Fruit fly (Drosophila melanogaster) whole organism, embryonic: ENCODE results near the gene CG43925.
A peak's percentile ranks its signal among the peaks of the same experiment; 100 is the strongest.

Experiments
- Atf6 ChIP-seq: fragments of 200-800 bp; sonication (Bioruptor generic); IDR thresholded peaks from 2 replicates; pipeline ENCODE4 v1.3.6; 2022; ENCODE audit warnings: missing biosample characterization, missing genetic modification characterization
- Awh ChIP-seq: fragments of 200-800 bp; sonication (Bioruptor generic); IDR thresholded peaks from 2 replicates; pipeline ENCODE4, ENCODE4 v1.3.6; 2022; ENCODE audit warnings: missing biosample characterization, missing genetic modification characterization
- B-H2 ChIP-seq: fragments of 200-800 bp; sonication (Bioruptor generic); optimal IDR thresholded peaks from 2 replicates; lab custom pipeline; 2018; ENCODE audit warnings: missing biosample characterization, mild to moderate bottlenecking, missing genetic modification characterization
- Blimp-1 ChIP-seq: fragments of 200-800 bp; sonication (Bioruptor generic); optimal IDR thresholded peaks from 3 replicates; lab custom pipeline; 2018; ENCODE audit warnings: missing biosample characterization, missing genetic modification characterization, mild to moderate bottlenecking, moderate library complexity, missing genetic modification reagents
- CG10274 ChIP-seq: fragments of 200-800 bp; sonication (Bioruptor generic); optimal IDR thresholded peaks from 3 replicates; lab custom pipeline; 2017; ENCODE audit warnings: missing biosample characterization, mild to moderate bottlenecking, missing genetic modification characterization
- CG10431 ChIP-seq: fragments of 200-800 bp; sonication (Bioruptor generic); optimal IDR thresholded peaks from 3 replicates; lab custom pipeline; 2018; ENCODE audit warnings: missing biosample characterization, mild to moderate bottlenecking, missing genetic modification characterization
- CG11247 ChIP-seq: fragments of 200-800 bp; sonication (Bioruptor generic); IDR thresholded peaks from 2 replicates; pipeline ENCODE4 v1.3.6; 2022; ENCODE audit warnings: missing biosample characterization, missing genetic modification characterization
- CG12299 ChIP-seq: fragments of 200-800 bp; sonication (Bioruptor generic); optimal IDR thresholded peaks from 2 replicates; lab custom pipeline; 2018; ENCODE audit warnings: missing biosample characterization, mild to moderate bottlenecking, missing genetic modification characterization
- CG14014 ChIP-seq: fragments of 200-800 bp; sonication (Bioruptor generic); IDR thresholded peaks from 2 replicates; pipeline ENCODE4 v1.3.6; 2022; ENCODE audit warnings: missing biosample characterization, missing genetic modification characterization
- CG14441 ChIP-seq: fragments of 200-800 bp; sonication (Bioruptor generic); IDR thresholded peaks from 2 replicates; pipeline ENCODE4 v1.3.6; 2022; ENCODE audit warnings: missing biosample characterization, missing genetic modification characterization
- CG14667 ChIP-seq: fragments of 200-800 bp; sonication (Bioruptor generic); IDR thresholded peaks from 2 replicates; pipeline ENCODE4 v1.3.6; 2022; ENCODE audit warnings: missing biosample characterization, missing genetic modification characterization
- CG14965 ChIP-seq: fragments of 200-800 bp; sonication (Bioruptor generic); optimal IDR thresholded peaks from 2 replicates; lab custom pipeline; 2016; ENCODE audit warnings: missing biosample characterization, missing genetic modification characterization, borderline replicate concordance
- CG15479 ChIP-seq: fragments of 200-800 bp; sonication (Bioruptor generic); optimal IDR thresholded peaks from 3 replicates; lab custom pipeline; 2019; ENCODE audit warnings: missing biosample characterization, mild to moderate bottlenecking, missing genetic modification characterization, moderate library complexity
- CG15696 ChIP-seq: fragments of 200-800 bp; sonication (Bioruptor generic); optimal IDR thresholded peaks from 2 replicates; lab custom pipeline; 2019; ENCODE audit warnings: missing biosample characterization, mild to moderate bottlenecking, missing genetic modification characterization, moderate library complexity
- CG16779 ChIP-seq: fragments of 200-800 bp; sonication (Bioruptor generic); IDR thresholded peaks from 2 replicates; pipeline ENCODE4 v1.3.6; 2022; ENCODE audit warnings: missing biosample characterization, missing genetic modification characterization
- CG17568 ChIP-seq: fragments of 200-800 bp; sonication (Bioruptor generic); optimal IDR thresholded peaks from 2 replicates; lab custom pipeline; 2018; ENCODE audit warnings: missing biosample characterization, mild to moderate bottlenecking, missing genetic modification characterization, moderate library complexity
- CG17612 ChIP-seq: fragments of 200-800 bp; sonication (Bioruptor generic); IDR thresholded peaks from 2 replicates; pipeline ENCODE4 v1.3.6; 2022; ENCODE audit warnings: missing biosample characterization, missing genetic modification characterization
- CG18262 ChIP-seq: fragments of 200-800 bp; optimal IDR thresholded peaks from 3 replicates; lab custom pipeline; 2019; ENCODE audit warnings: missing biosample characterization, mild to moderate bottlenecking, missing genetic modification characterization, moderate library complexity
- CG31441 ChIP-seq: fragments of 200-800 bp; sonication (Bioruptor generic); IDR thresholded peaks from 2 replicates; pipeline ENCODE4 v1.3.6; 2022; ENCODE audit warnings: missing biosample characterization, missing genetic modification characterization
- CG3163 ChIP-seq: fragments of 200-800 bp; sonication (Bioruptor generic); optimal IDR thresholded peaks from 3 replicates; lab custom pipeline; 2016; ENCODE audit warnings: missing biosample characterization, missing genetic modification characterization
- CG33557 ChIP-seq: fragments of 200-800 bp; sonication (Bioruptor generic); optimal IDR thresholded peaks from 2 replicates; lab custom pipeline; 2019; ENCODE audit warnings: missing biosample characterization, mild to moderate bottlenecking, missing genetic modification characterization, moderate library complexity
- CG34422 ChIP-seq: fragments of 200-800 bp; sonication (Bioruptor generic); IDR thresholded peaks from 3 replicates; pipeline ENCODE4 v1.3.6; 2022; ENCODE audit warnings: missing biosample characterization, missing genetic modification characterization
- CG4404 ChIP-seq: fragments of 200-800 bp; sonication (Bioruptor generic); IDR thresholded peaks from 2 replicates; pipeline ENCODE4 v1.3.6; 2022; ENCODE audit warnings: missing biosample characterization, missing genetic modification characterization
- CG8089 ChIP-seq: fragments of 200-800 bp; sonication (Bioruptor generic); optimal IDR thresholded peaks from 3 replicates; lab custom pipeline; 2016; ENCODE audit warnings: missing biosample characterization, missing genetic modification characterization
- Chrac-16 ChIP-seq: fragments of 200-800 bp; sonication (Bioruptor generic); optimal IDR thresholded peaks from 3 replicates; lab custom pipeline; 2016; ENCODE audit warnings: missing biosample characterization, missing genetic modification characterization
- NC2α ChIP-seq: fragments of 200-800 bp; sonication (Bioruptor generic); optimal IDR thresholded peaks from 2 replicates; lab custom pipeline; 2016; ENCODE audit warnings: missing biosample characterization, missing genetic modification characterization
- NFAT ChIP-seq: fragments of 200-800 bp; sonication (Bioruptor generic); IDR thresholded peaks from 2 replicates; pipeline ENCODE4 v1.3.6; 2022; ENCODE audit warnings: missing biosample characterization, missing genetic modification characterization
- NK7.1 ChIP-seq: fragments of 200-800 bp; sonication (Bioruptor generic); optimal IDR thresholded peaks from 3 replicates; lab custom pipeline; 2016; ENCODE audit warnings: missing biosample characterization, missing genetic modification characterization
- Xbp1 ChIP-seq: fragments of 200-800 bp; sonication (Bioruptor generic); optimal IDR thresholded peaks from 3 replicates; lab custom pipeline; 2016; ENCODE audit warnings: missing biosample characterization, mild to moderate bottlenecking, missing genetic modification characterization
- ash1 ChIP-seq: fragments of 200-800 bp; sonication (Bioruptor generic); optimal IDR thresholded peaks from 2 replicates; lab custom pipeline; 2018; ENCODE audit warnings: missing biosample characterization, mild to moderate bottlenecking, missing genetic modification characterization
- ato ChIP-seq: fragments of 200-800 bp; sonication (Bioruptor generic); IDR thresholded peaks from 2 replicates; pipeline ENCODE4 v1.3.6; 2022; ENCODE audit warnings: missing biosample characterization, missing genetic modification characterization; ENCODE audit not compliant: partially characterized antibody
- cad ChIP-seq: fragments of >200 bp; optimal IDR thresholded peaks from 2 replicates; lab custom pipeline; 2017; ENCODE audit warnings: missing biosample characterization, missing genetic modification characterization
- cg ChIP-seq: fragments of 200-800 bp; sonication (Bioruptor generic); optimal IDR thresholded peaks from 3 replicates; lab custom pipeline; 2019; ENCODE audit warnings: missing biosample characterization, mild to moderate bottlenecking, missing genetic modification characterization, moderate library complexity
- chinmo ChIP-seq: fragments of 200-800 bp; sonication (Bioruptor generic); IDR thresholded peaks from 4 replicates; pipeline ENCODE4 v1.3.6; 2022; ENCODE audit warnings: missing biosample characterization, missing genetic modification characterization; ENCODE audit not compliant: partially characterized antibody
- crol ChIP-seq: fragments of 200-800 bp; sonication (Bioruptor generic); IDR thresholded peaks from 2 replicates; pipeline ENCODE4 v1.3.6; 2022; ENCODE audit warnings: missing biosample characterization, missing genetic modification characterization
- da ChIP-seq: fragments of 200-800 bp; sonication (Bioruptor generic); optimal IDR thresholded peaks from 2 replicates; lab custom pipeline; 2016; ENCODE audit warnings: missing biosample characterization, missing genetic modification characterization
- esg ChIP-seq: fragments of 200-800 bp; sonication (Bioruptor generic); conservative IDR thresholded peaks from 2 replicates; pipeline ENCODE4 v1.3.6; 2022; ENCODE audit warnings: missing biosample characterization, missing genetic modification characterization
- grau ChIP-seq: fragments of 200-800 bp; optimal IDR thresholded peaks from 3 replicates; lab custom pipeline; 2019; ENCODE audit warnings: missing biosample characterization, mild to moderate bottlenecking, missing genetic modification characterization, moderate library complexity
- lab ChIP-seq: fragments of 200-800 bp; sonication (Bioruptor generic); optimal IDR thresholded peaks from 3 replicates; lab custom pipeline; 2017; ENCODE audit warnings: missing biosample characterization, missing genetic modification characterization, mild to moderate bottlenecking, moderate library complexity, missing genetic modification reagents
- luna ChIP-seq: fragments of 200-800 bp; sonication (Bioruptor generic); optimal IDR thresholded peaks from 2 replicates; lab custom pipeline; 2016; ENCODE audit warnings: missing biosample characterization, missing genetic modification characterization
- mld ChIP-seq: fragments of 200-800 bp; sonication (Bioruptor generic); IDR thresholded peaks from 3 replicates; pipeline ENCODE4 v1.3.6; 2022; ENCODE audit warnings: missing biosample characterization, missing genetic modification characterization; ENCODE audit not compliant: partially characterized antibody
- nerfin-2 ChIP-seq: fragments of 200-800 bp; sonication (Bioruptor generic); IDR thresholded peaks from 2 replicates; pipeline ENCODE4 v1.3.6; 2022; ENCODE audit warnings: missing biosample characterization, missing genetic modification characterization; ENCODE audit not compliant: partially characterized antibody
- ro ChIP-seq: fragments of 200-800 bp; sonication (Bioruptor generic); IDR thresholded peaks from 2 replicates; pipeline ENCODE4 v1.3.6; 2022; ENCODE audit warnings: missing biosample characterization, missing genetic modification characterization
- sisA ChIP-seq: fragments of 200-800 bp; sonication (Bioruptor generic); IDR thresholded peaks from 2 replicates; pipeline ENCODE4 v1.3.6; 2022; ENCODE audit warnings: missing biosample characterization, missing genetic modification characterization
- sr ChIP-seq: fragments of 200-800 bp; sonication (Bioruptor generic); IDR thresholded peaks from 3 replicates; pipeline ENCODE4 v1.3.6; 2022; ENCODE audit warnings: missing biosample characterization, missing genetic modification characterization
- trem ChIP-seq: fragments of 200-800 bp; optimal IDR thresholded peaks from 3 replicates; lab custom pipeline; 2019; ENCODE audit warnings: missing biosample characterization, mild to moderate bottlenecking, missing genetic modification characterization, moderate library complexity
- tup ChIP-seq: fragments of 200-800 bp; sonication (Bioruptor generic); optimal IDR thresholded peaks from 2 replicates; lab custom pipeline; 2016; ENCODE audit warnings: missing biosample characterization, mild to moderate bottlenecking, missing genetic modification characterization, moderate library complexity
- twi ChIP-seq: fragments of 200-800 bp; optimal IDR thresholded peaks from 2 replicates; lab custom pipeline; 2019; ENCODE audit warnings: missing biosample characterization, mild to moderate bottlenecking, missing genetic modification characterization, moderate library complexity
- unc-4 ChIP-seq: fragments of 200-800 bp; sonication (Bioruptor generic); IDR thresholded peaks from 2 replicates; pipeline ENCODE4 v1.3.6; 2022; ENCODE audit warnings: missing biosample characterization, missing genetic modification characterization; ENCODE audit not compliant: partially characterized antibody
- unpg ChIP-seq: fragments of 200-800 bp; sonication (Bioruptor generic); optimal IDR thresholded peaks from 3 replicates; lab custom pipeline; 2018; ENCODE audit warnings: missing biosample characterization, mild to moderate bottlenecking, missing genetic modification characterization, moderate library complexity
- wor ChIP-seq: fragments of 200-800 bp; sonication (Bioruptor generic); IDR thresholded peaks from 2 replicates; pipeline ENCODE4 v1.3.6; 2022; ENCODE audit warnings: missing biosample characterization, missing genetic modification characterization

The CG43925 gene

dm6 chr2L:13156349-13156748 is 19.9 kb upstream of the CG43925 start (continued):
- TF ChIP-seq Atf6 (GFP tag; lab: Robert Waterston, UW) (0 out of 2 replicates have a peak, but pooled peaks have one; percentile 38), sr (no peak), CG10431 (GFP tag; lab: Kevin White, UChicago) (no peak), CG15696 (tag; lab: Kevin White, UChicago) (no peak), CG17568 (GFP tag; lab: Kevin White, UChicago) (no peak), wor (GFP tag; lab: Robert Waterston, UW) (no peak), esg (GFP tag; lab: Robert Waterston, UW) (no peak), CG34422 (GFP tag; lab: Robert Waterston, UW) (no peak), Blimp-1 (GFP tag; lab: Kevin White, UChicago) (peak; percentile 33), CG14965 (GFP tag; lab: Kevin White, UChicago) (no peak), CG11247 (no peak), CG31441 (GFP tag; lab: Robert Waterston, UW) (peak; percentile 33; the same call in 1 of the 2 replicates), CG18262 (no peak), unc-4 (GFP tag; lab: Robert Waterston, UW) (no peak), Xbp1 (no peak), NC2α (no peak), grau (peak; percentile 33), CG14667 (GFP tag; lab: Robert Waterston, UW) (no peak), Awh (GFP tag; lab: Robert Waterston, UW) (no peak), CG14441 (GFP tag; lab: Robert Waterston, UW) (no peak), da (GFP tag; lab: Kevin White, UChicago) (no peak), CG3163 (GFP tag; lab: Kevin White, UChicago) (no peak), ro (no peak), lab (GFP tag; lab: Kevin White, UChicago) (peak; percentile 51), ash1 (GFP tag; lab: Kevin White, UChicago) (no peak), cg (GFP tag; lab: Kevin White, UChicago) (no peak), cad (GFP tag; lab: Kevin White, UChicago) (no peak), unpg (GFP tag; lab: Kevin White, UChicago) (peak; percentile 24), NFAT (GFP tag; lab: Robert Waterston, UW) (no peak), crol (GFP tag; lab: Robert Waterston, UW) (no peak), CG12299 (tag; lab: Kevin White, UChicago) (no peak), CG16779 (GFP tag; lab: Robert Waterston, UW) (no peak), NK7.1 (GFP tag; lab: Kevin White, UChicago) (no peak), trem (tag; lab: Kevin White, UChicago) (no peak), B-H2 (no peak), twi (tag; lab: Kevin White, UChicago) (no peak), CG10274 (GFP tag; lab: Kevin White, UChicago) (no peak), nerfin-2 (GFP tag; lab: Robert Waterston, UW) (no peak), CG8089 (GFP tag; lab: Kevin White, UChicago) (no peak), ato (GFP tag; lab: Robert Waterston, UW) (no peak), CG14014 (GFP tag; lab: Robert Waterston, UW) (no peak), mld (GFP tag; lab: Robert Waterston, UW) (no peak), Chrac-16 (no peak), chinmo (GFP tag; lab: Robert Waterston, UW) (0 out of 4 replicates have a peak, but pooled peaks have one; percentile 48), CG15479 (GFP tag; lab: Kevin White, UChicago) (no peak), CG33557 (GFP tag; lab: Kevin White, UChicago) (no peak), tup (GFP tag; lab: Kevin White, UChicago) (no peak), sisA (GFP tag; lab: Robert Waterston, UW) (no peak), CG4404 (GFP tag; lab: Robert Waterston, UW) (no peak), luna (GFP tag; lab: Kevin White, UChicago) (no peak), CG17612 (no peak)
